Fruit fly (Drosophila melanogaster) whole organism, pupa: ENCODE measurements around the gene Cul6.

Experiments used
- CG10348 ChIP-seq: fragments of 200-800 bp; sonication (Bioruptor generic); IDR thresholded peaks from 2 replicates; pipeline ENCODE4 v1.3.6; 2022; ENCODE audit warnings: missing biosample characterization, missing genetic modification characterization
- CG12605 ChIP-seq: fragments of 200-800 bp; sonication (Bioruptor generic); IDR thresholded peaks from 2 replicates; pipeline ENCODE4 v1.3.6; 2022; ENCODE audit warnings: missing biosample characterization, missing genetic modification characterization
- CG13204 ChIP-seq: fragments of 200-800 bp; sonication (Bioruptor generic); optimal IDR thresholded peaks from 2 replicates; lab custom pipeline; 2018; ENCODE audit warnings: missing biosample characterization, mild to moderate bottlenecking, missing genetic modification characterization, moderate library complexity
- CG14655 ChIP-seq: fragments of 200-800 bp; sonication (Bioruptor generic); optimal IDR thresholded peaks from 3 replicates; lab custom pipeline; 2017; ENCODE audit warnings: mild to moderate bottlenecking, missing biosample characterization, missing genetic modification reagents, missing genetic modification characterization
- CG15710 ChIP-seq: fragments of 200-800 bp; sonication (Bioruptor generic); optimal IDR thresholded peaks from 2 replicates; lab custom pipeline; 2018; ENCODE audit warnings: missing biosample characterization, mild to moderate bottlenecking, missing genetic modification characterization, moderate library complexity
- CG17806 ChIP-seq: fragments of 200-800 bp; sonication (Bioruptor generic); optimal IDR thresholded peaks from 2 replicates; lab custom pipeline; 2018; ENCODE audit warnings: missing biosample characterization, mild to moderate bottlenecking, missing genetic modification characterization, moderate library complexity
- CG32121 ChIP-seq: fragments of 200-800 bp; sonication (Bioruptor generic); IDR thresholded peaks from 2 replicates; pipeline ENCODE4 v1.3.6; 2022; ENCODE audit warnings: missing biosample characterization, missing genetic modification characterization
- CG34367 ChIP-seq: fragments of 200-800 bp; sonication (Bioruptor generic); optimal IDR thresholded peaks from 2 replicates; lab custom pipeline; 2018; ENCODE audit warnings: missing biosample characterization, mild to moderate bottlenecking, missing genetic modification characterization
- CG4496 ChIP-seq: fragments of 200-800 bp; sonication (Bioruptor generic); IDR thresholded peaks from 3 replicates; pipeline ENCODE4 v1.3.6; 2022; ENCODE audit warnings: missing biosample characterization, missing genetic modification characterization
- CG8159 ChIP-seq: fragments of 200-800 bp; sonication (Bioruptor generic); optimal IDR thresholded peaks from 3 replicates; lab custom pipeline; 2018; ENCODE audit warnings: missing biosample characterization, mild to moderate bottlenecking, missing genetic modification characterization, moderate library complexity
- CG8301 ChIP-seq: fragments of 200-800 bp; sonication (Bioruptor generic); optimal IDR thresholded peaks from 2 replicates; lab custom pipeline; 2018; ENCODE audit warnings: missing biosample characterization, mild to moderate bottlenecking, missing genetic modification characterization
- CG9948 ChIP-seq: fragments of 200-800 bp; sonication (Bioruptor generic); optimal IDR thresholded peaks from 2 replicates; lab custom pipeline; 2018; ENCODE audit warnings: missing biosample characterization, mild to moderate bottlenecking, missing genetic modification characterization, moderate library complexity
- D1 ChIP-seq: fragments of 200-800 bp; sonication (Bioruptor generic); optimal IDR thresholded peaks from 2 replicates; lab custom pipeline; 2018; ENCODE audit warnings: missing biosample characterization, mild to moderate bottlenecking, missing genetic modification characterization, moderate library complexity
- EcR ChIP-seq: fragments of 200-800 bp; sonication (Bioruptor generic); optimal IDR thresholded peaks from 3 replicates; lab custom pipeline; 2019; ENCODE audit warnings: missing biosample characterization, missing genetic modification characterization, mild to moderate bottlenecking, moderate library complexity, missing genetic modification reagents
- Ets98B ChIP-seq: fragments of 200-800 bp; sonication (Bioruptor generic); IDR thresholded peaks from 2 replicates; pipeline ENCODE4 v1.3.6; 2022; ENCODE audit warnings: missing biosample characterization, missing genetic modification characterization
- Pif1A ChIP-seq: fragments of 200-800 bp; sonication (Bioruptor generic); optimal IDR thresholded peaks from 3 replicates; lab custom pipeline; 2016; ENCODE audit warnings: missing biosample characterization, missing genetic modification characterization
- Pif1B ChIP-seq: fragments of 200-800 bp; sonication (Bioruptor generic); optimal IDR thresholded peaks from 3 replicates; lab custom pipeline; 2016; ENCODE audit warnings: missing biosample characterization, missing genetic modification characterization
- Snoo ChIP-seq: fragments of 200-800 bp; sonication (Bioruptor generic); optimal IDR thresholded peaks from 3 replicates; lab custom pipeline; 2017; ENCODE audit warnings: missing biosample characterization, mild to moderate bottlenecking, missing genetic modification characterization, inconsistent platforms
- fd96Ca ChIP-seq: fragments of 200-800 bp; sonication (Bioruptor generic); IDR thresholded peaks from 3 replicates; pipeline ENCODE4 v1.3.6; 2022; ENCODE audit warnings: missing biosample characterization, missing genetic modification characterization
- gl ChIP-seq: fragments of 200-800 bp; sonication (Bioruptor generic); optimal IDR thresholded peaks from 2 replicates; lab custom pipeline; 2018; ENCODE audit warnings: missing biosample characterization, mild to moderate bottlenecking, missing genetic modification characterization
- rn ChIP-seq: fragments of 200-800 bp; sonication (Bioruptor generic); IDR thresholded peaks from 2 replicates; pipeline ENCODE4 v1.3.6; 2022; ENCODE audit warnings: missing biosample characterization, missing genetic modification characterization

The Cul6 gene

DNA sequence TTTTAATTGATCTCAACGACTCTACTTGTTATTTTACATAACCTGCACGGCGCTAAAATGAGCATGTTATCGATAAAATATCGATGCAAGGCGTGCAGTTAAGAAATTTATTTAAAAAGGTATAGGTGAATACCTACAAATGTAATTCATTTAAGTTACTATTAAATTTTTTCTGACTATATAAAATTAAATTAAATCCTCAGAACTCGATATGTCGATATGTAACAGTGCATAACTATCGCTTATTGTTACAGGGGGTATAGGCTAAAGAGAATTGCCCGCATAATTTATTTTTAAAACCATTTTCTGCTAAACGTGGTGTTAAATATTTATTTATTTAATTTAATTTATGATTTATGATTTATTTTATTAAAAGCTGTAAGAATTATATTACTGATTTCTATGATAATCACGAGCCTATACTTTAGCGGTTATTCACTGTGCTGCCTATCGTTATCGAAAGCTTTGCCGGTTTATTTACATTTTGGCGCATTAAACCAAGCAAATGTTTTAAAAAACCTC, 6.4 kb upstream of the Cul6 start, which contains the start of the genes mRpL20 and Icmt:
Gene mRpL20 (minus strand): TSS at position 65 of the 522 bp plus-strand sequence.
Gene Icmt (plus strand): TSS at position 464 of the 522 bp plus-strand sequence.
- TF ChIP-seq CG12605 (GFP tag; lab: Robert Waterston, UW) (peak; percentile 97), Pif1A (GFP tag; lab: Kevin White, UChicago) (peak; percentile 82), CG9948 (tag; lab: Kevin White, UChicago) (peak; percentile 88), CG10348 (GFP tag; lab: Robert Waterston, UW) (peak; percentile 82), CG14655 (peak; percentile 88), fd96Ca (GFP tag; lab: Robert Waterston, UW) (peak; percentile 66; the same call in 1 of the 3 replicates), Ets98B (GFP tag; lab: Robert Waterston, UW) (peak; percentile 94), CG8159 (peak; percentile 90), gl (peak; percentile 41), CG8301 (tag; lab: Kevin White, UChicago) (peak; percentile 83), D1 (tag; lab: Kevin White, UChicago) (peak; percentile 72), CG4496 (GFP tag; lab: Robert Waterston, UW) (peak; percentile 98), Pif1B (GFP tag; lab: Kevin White, UChicago) (peak; percentile 82), CG15710 (tag; lab: Kevin White, UChicago) (peak; percentile 98), CG13204 (GFP tag; lab: Kevin White, UChicago) (peak; percentile 74), rn (GFP tag; lab: Robert Waterston, UW) (peak; percentile 90), CG17806 (peak; percentile 87), CG34367 (tag; lab: Kevin White, UChicago) (peak; percentile 93), Snoo (tag; lab: Kevin White, UChicago) (peak; percentile 97), CG32121 (peak; percentile 98), EcR (GFP tag; lab: Kevin White, UChicago) (peak; percentile 38)
- TF ChIP-seq, all 21 proteins: peak for 21

DNA sequence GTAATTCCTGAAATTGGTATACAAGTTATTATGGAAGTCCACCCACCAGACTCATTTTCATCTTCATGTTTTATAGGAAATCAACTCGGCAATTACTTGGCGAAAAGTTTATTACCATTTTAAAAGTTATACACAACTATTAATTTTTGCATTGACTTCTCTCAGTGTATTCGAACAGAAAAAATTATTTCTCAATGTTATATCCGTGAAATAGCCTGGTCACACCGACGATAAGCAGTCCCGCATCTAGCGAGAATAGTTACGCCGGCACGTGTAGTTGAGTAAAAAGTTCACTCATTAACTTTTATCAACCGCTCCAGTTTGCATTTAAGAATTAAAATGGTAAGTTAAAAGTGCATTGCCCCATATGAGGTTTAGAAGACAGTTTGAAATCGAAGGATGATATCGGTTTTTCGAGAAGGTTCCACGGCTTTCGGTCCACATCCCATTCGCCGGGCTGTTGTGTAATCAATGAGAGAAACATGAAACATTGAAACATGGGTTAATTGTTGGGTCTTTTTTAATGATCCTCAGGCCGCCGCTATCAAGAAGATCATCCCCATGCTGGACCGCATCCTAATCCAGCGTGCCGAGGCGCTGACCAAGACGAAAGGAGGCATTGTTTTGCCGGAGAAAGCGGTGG, 4.5 kb upstream of the Cul6 start, which contains the start of gene CG11267:
Gene CG11267 (plus strand): TSS at position 228 of the 643 bp plus-strand sequence.
- TF ChIP-seq Pif1A (GFP tag; lab: Kevin White, UChicago): peak; percentile 84
- TF ChIP-seq D1 (tag; lab: Kevin White, UChicago): peak; percentile 56
- TF ChIP-seq CG14655: peak; percentile 90
- peak; percentile 73 for TF ChIP-seq Pif1B (GFP tag; lab: Kevin White, UChicago)
- TF ChIP-seq CG34367 (tag; lab: Kevin White, UChicago): peak; percentile 79
- TF ChIP-seq CG13204 (GFP tag; lab: Kevin White, UChicago): no peak
- TF ChIP-seq CG12605 (GFP tag; lab: Robert Waterston, UW): peak; percentile 84
- TF ChIP-seq CG15710 (tag; lab: Kevin White, UChicago): peak; percentile 79
- TF ChIP-seq CG32121: peak; percentile 84
- peak; percentile 76 for TF ChIP-seq CG10348 (GFP tag; lab: Robert Waterston, UW)
- TF ChIP-seq CG8301 (tag; lab: Kevin White, UChicago): peak; percentile 88
- peak; percentile 77 for TF ChIP-seq Snoo (tag; lab: Kevin White, UChicago)
- peak; percentile 88 for TF ChIP-seq CG17806
- TF ChIP-seq EcR (GFP tag; lab: Kevin White, UChicago): peak; percentile 82
- peak; percentile 96 for TF ChIP-seq CG4496 (GFP tag; lab: Robert Waterston, UW)
- TF ChIP-seq Ets98B (GFP tag; lab: Robert Waterston, UW): peak; percentile 94
- peak; percentile 55; the same call in 2 of the 3 replicates for TF ChIP-seq fd96Ca (GFP tag; lab: Robert Waterston, UW)
- peak; percentile 86 for TF ChIP-seq rn (GFP tag; lab: Robert Waterston, UW)
- peak; percentile 83 for TF ChIP-seq CG9948 (tag; lab: Kevin White, UChicago)
- TF ChIP-seq CG8159: peak; percentile 89
- peak; percentile 69 for TF ChIP-seq gl
- TF ChIP-seq, all 21 proteins: peak for 20

DNA sequence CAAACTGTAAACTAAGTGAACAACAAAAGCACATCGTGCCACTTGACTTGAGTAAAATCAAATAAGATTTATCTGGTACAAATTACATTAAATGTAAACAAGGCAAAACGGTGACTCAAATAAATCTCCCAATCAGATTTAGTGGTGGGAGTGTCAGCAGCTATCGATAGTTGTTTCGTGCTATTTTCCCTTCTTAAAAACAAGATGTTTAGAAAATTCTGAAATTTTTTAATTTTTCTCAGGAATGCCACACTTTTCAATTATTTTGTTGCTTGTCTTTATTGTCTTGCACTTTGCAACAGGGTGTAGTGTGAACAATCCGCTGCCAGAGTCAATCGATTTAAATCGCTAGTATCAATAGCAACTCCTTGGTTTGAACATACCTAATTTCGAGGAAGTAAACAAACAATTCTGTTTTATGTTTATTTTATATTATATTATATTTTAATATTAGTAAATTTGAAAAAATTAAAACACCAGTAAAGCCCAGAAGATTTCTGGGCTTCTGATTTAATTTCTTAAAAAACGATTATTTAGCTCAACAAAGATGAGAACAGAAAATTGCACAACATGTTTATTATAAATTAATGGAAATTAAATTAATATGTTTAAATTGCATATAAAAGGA, 3.8 kb upstream of the Cul6 start, which contains the start of gene MICAL-like:
Gene MICAL-like (minus strand): TSS at position 138 of the 628 bp plus-strand sequence.
- peak; percentile 25; the same call in 2 of the 3 replicates for TF ChIP-seq CG4496 (GFP tag; lab: Robert Waterston, UW)
- peak; percentile 89 for TF ChIP-seq EcR (GFP tag; lab: Kevin White, UChicago)
- TF ChIP-seq Ets98B (GFP tag; lab: Robert Waterston, UW): no peak

DNA sequence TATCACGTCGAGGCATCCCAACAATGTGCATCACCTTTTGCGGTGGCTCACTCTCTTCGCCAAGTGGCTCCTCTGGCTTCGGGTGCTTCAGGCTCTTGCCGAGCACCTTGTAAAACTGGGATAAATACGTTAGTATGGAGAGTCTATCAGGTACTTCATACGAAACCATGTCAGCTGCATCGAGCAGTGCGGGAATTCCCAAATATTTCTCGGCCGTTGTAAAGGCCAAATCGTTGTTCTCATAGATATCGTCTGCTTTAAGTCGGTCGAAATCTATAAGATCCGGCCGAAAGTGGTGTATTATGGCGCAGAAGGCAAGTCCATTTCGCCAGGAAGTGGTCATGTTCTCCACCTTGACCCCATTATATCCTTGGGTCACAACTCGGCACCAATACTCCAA, 3.2 kb upstream of the Cul6 start:
- no peak for TF ChIP-seq EcR (GFP tag; lab: Kevin White, UChicago)
- TF ChIP-seq CG17806: no peak
- TF ChIP-seq fd96Ca (GFP tag; lab: Robert Waterston, UW): no peak
- TF ChIP-seq Ets98B (GFP tag; lab: Robert Waterston, UW): no peak
- no peak for TF ChIP-seq CG32121
- no peak for TF ChIP-seq Snoo (tag; lab: Kevin White, UChicago)
- TF ChIP-seq, all 21 proteins: peak for 0

DNA sequence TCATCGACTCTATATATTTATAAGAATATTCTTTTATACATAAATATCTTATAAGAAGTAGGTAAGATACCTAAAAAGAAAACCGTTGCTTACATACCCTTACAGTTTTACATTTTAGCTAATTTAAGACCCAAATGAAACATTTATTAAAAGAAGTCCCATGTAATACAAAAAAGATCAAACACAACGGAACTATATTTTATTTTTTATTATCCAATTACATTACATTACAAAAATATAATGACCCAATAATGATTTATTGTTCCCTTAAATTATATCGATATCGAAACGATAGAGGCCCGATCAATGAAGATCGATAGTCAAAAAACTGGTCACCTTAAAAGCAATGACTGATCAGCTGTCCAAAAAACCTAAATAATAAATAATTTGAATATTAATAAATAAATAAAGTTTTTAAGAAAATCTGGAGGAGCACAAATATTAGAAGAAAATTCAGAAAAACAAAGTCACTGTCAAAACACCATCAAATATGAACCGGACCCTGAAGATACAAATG, 3.5 kb downstream of the Cul6 start:
- TF ChIP-seq D1 (tag; lab: Kevin White, UChicago) (peak; percentile 32), gl (no peak)
